Worm (Caenorhabditis elegans) whole organism, L4 larva: ENCODE measurements around the gene exos-8.

ENCODE experiments used
- F26F4.8 ChIP-seq: fragments of 200-800 bp; sonication (Bioruptor generic); conservative IDR thresholded peaks from 2 replicates; pipeline ENCODE4 v1.3.6; 2022; ENCODE audit warnings: missing genetic modification characterization, missing compliant biosample characterization
- Y5F2A.4 ChIP-seq: fragments of 200-800 bp; sonication (Bioruptor generic); optimal IDR thresholded peaks from 2 replicates; lab custom pipeline; 2018; ENCODE audit warnings: mild to moderate bottlenecking, missing genetic modification characterization, missing compliant biosample characterization
- ZK337.2 ChIP-seq: fragments of 200-800 bp; sonication (Bioruptor generic); IDR thresholded peaks from 2 replicates; pipeline ENCODE4 v1.3.6; 2022; ENCODE audit warnings: missing genetic modification reagents, missing genetic modification characterization, missing compliant biosample characterization
- aha-1 ChIP-seq: fragments of 150-350 bp; peaks from one replicate; lab custom pipeline; 2014; ENCODE audit warnings: missing biosample characterization, missing genetic modification characterization
- ceh-20 ChIP-seq: fragments of 200-800 bp; sonication (Bioruptor generic); IDR thresholded peaks from 2 replicates; pipeline ENCODE4 v1.3.6; 2022; ENCODE audit warnings: missing genetic modification reagents, missing genetic modification characterization, missing compliant biosample characterization
- cey-2 ChIP-seq: sonication (generic microtip); optimal IDR thresholded peaks from 3 replicates; lab custom pipeline; 2017; ENCODE audit warnings: missing genetic modification characterization, mild to moderate bottlenecking, missing compliant biosample characterization, antibody characterized with exemption, borderline replicate concordance; ENCODE audit not compliant: insufficient read depth
- ctbp-1 ChIP-seq: fragments of 200-800 bp; sonication (Bioruptor generic); IDR thresholded peaks from 2 replicates; pipeline ENCODE4 v1.3.6; 2022; ENCODE audit warnings: missing genetic modification reagents, missing genetic modification characterization, missing compliant biosample characterization
- daf-12 ChIP-seq: fragments of 150-350 bp; optimal IDR thresholded peaks from 2 replicates; lab custom pipeline; 2014; ENCODE audit warnings: missing biosample characterization, missing genetic modification reagents, missing genetic modification characterization
- daf-16 ChIP-seq, 3 experiments: sonication (generic microtip); optimal IDR thresholded peaks; 2 replicates each; lab custom pipeline; 2016 to 2017; ENCODE audit warnings: missing genetic modification characterization in 3 of 3, missing genetic modification reagents in 3 of 3, mild to moderate bottlenecking in 2 of 3, missing compliant biosample characterization in 2 of 3, missing biosample characterization in 1 of 3, moderate library complexity in 1 of 3
- dmd-6 ChIP-seq: fragments of 200-800 bp; sonication (Bioruptor generic); IDR thresholded peaks from 2 replicates; pipeline ENCODE4 v1.3.6; 2022; ENCODE audit warnings: missing genetic modification reagents, missing genetic modification characterization, missing compliant biosample characterization
- egl-43 ChIP-seq: fragments of 200-800 bp; sonication (Bioruptor generic); IDR thresholded peaks from 2 replicates; pipeline ENCODE4 v1.3.6; 2022; ENCODE audit warnings: missing genetic modification reagents, missing genetic modification characterization, missing compliant biosample characterization
- fkh-10 ChIP-seq: fragments of 150-350 bp; optimal IDR thresholded peaks from 2 replicates; lab custom pipeline; 2014; ENCODE audit warnings: missing biosample characterization, missing genetic modification reagents, missing genetic modification characterization
- hif-1 ChIP-seq, 2 experiments: sonication (generic microtip); optimal IDR thresholded peaks; 2 replicates each; lab custom pipeline; 2016 to 2017; ENCODE audit warnings: missing compliant biosample characterization in 2 of 2, missing genetic modification characterization in 2 of 2, missing genetic modification reagents in 2 of 2, missing genotype in 2 of 2, mild to moderate bottlenecking in 1 of 2
- hlh-11 ChIP-seq: fragments of 200-800 bp; sonication (Bioruptor generic); optimal IDR thresholded peaks from 2 replicates; lab custom pipeline; 2018; ENCODE audit warnings: mild to moderate bottlenecking, missing genetic modification characterization, missing compliant biosample characterization
- hmg-1.1 ChIP-seq: fragments of 200-800 bp; sonication (Bioruptor generic); IDR thresholded peaks from 2 replicates; pipeline ENCODE4 v1.3.6; 2022; ENCODE audit warnings: missing genetic modification reagents, missing genetic modification characterization, missing compliant biosample characterization
- lin-13 ChIP-seq: fragments of 150-350 bp; optimal IDR thresholded peaks from 2 replicates; lab custom pipeline; 2014; ENCODE audit warnings: missing biosample characterization, missing genetic modification reagents, missing genetic modification characterization
- lin-39 ChIP-seq: fragments of 150-350 bp; optimal IDR thresholded peaks from 2 replicates; lab custom pipeline; 2014; ENCODE audit warnings: missing biosample characterization, missing genetic modification reagents, missing genetic modification characterization
- lsy-2 ChIP-seq, 2 experiments: fragments of 150-350 bp in 1 of 2; sonication (generic microtip) in 1 of 2; optimal IDR thresholded peaks; 2 replicates each; lab custom pipeline; 2014 to 2017; ENCODE audit warnings: missing biosample characterization in 2 of 2, missing genetic modification characterization in 2 of 2
- mdl-1 ChIP-seq, 2 experiments: fragments of 150-350 bp in 1 of 2; sonication (generic microtip) in 1 of 2; optimal IDR thresholded peaks; 2 replicates each; lab custom pipeline; 2014 to 2017; ENCODE audit warnings: missing biosample characterization in 2 of 2, missing genetic modification characterization in 2 of 2
- mep-1 ChIP-seq: fragments of 150-350 bp; sonication (generic microtip); optimal IDR thresholded peaks from 3 replicates; lab custom pipeline; 2014; ENCODE audit warnings: missing biosample characterization, missing genetic modification characterization
- nhr-102 ChIP-seq: sonication (generic microtip); optimal IDR thresholded peaks from 2 replicates; lab custom pipeline; 2016; ENCODE audit warnings: mild to moderate bottlenecking, missing genetic modification characterization, moderate library complexity, missing compliant biosample characterization
- nhr-11 ChIP-seq: fragments of 150-350 bp; optimal IDR thresholded peaks from 2 replicates; lab custom pipeline; 2014; ENCODE audit warnings: missing biosample characterization, missing genetic modification characterization
- nhr-25 ChIP-seq: sonication (generic microtip); optimal IDR thresholded peaks from 2 replicates; lab custom pipeline; 2017; ENCODE audit warnings: missing genetic modification characterization, mild to moderate bottlenecking, missing compliant biosample characterization, antibody characterized with exemption, moderate library complexity, borderline replicate concordance; ENCODE audit not compliant: insufficient read depth
- nhr-6 ChIP-seq: fragments of 150-350 bp; optimal IDR thresholded peaks from 2 replicates; lab custom pipeline; 2014; ENCODE audit warnings: missing biosample characterization, missing genetic modification characterization
- nhr-77 ChIP-seq: fragments of 150-350 bp; optimal IDR thresholded peaks from 2 replicates; lab custom pipeline; 2014; ENCODE audit warnings: missing biosample characterization, missing genetic modification characterization
- pha-4 ChIP-seq, 2 experiments: fragments of 150-350 bp in 1 of 2; fragments of 200-800 bp in 1 of 2; sonication (Bioruptor generic) in 1 of 2; IDR thresholded peaks in 1 of 2; optimal IDR thresholded peaks in 1 of 2; 2 replicates each; pipeline versions ENCODE4 v1.3.6 to Lab custom; 2014 to 2022; ENCODE audit warnings: missing genetic modification characterization in 2 of 2, missing genetic modification reagents in 2 of 2, missing biosample characterization in 1 of 2, missing compliant biosample characterization in 1 of 2
- rbr-2 ChIP-seq: sonication (generic microtip); optimal IDR thresholded peaks from 2 replicates; lab custom pipeline; 2016; ENCODE audit warnings: missing genotype, missing genetic modification characterization, missing compliant biosample characterization
- sdz-12 ChIP-seq: fragments of 200-800 bp; sonication (Bioruptor generic); optimal IDR thresholded peaks from 2 replicates; lab custom pipeline; 2018; ENCODE audit warnings: mild to moderate bottlenecking, missing genetic modification characterization, missing compliant biosample characterization
- snpc-1.2 ChIP-seq: fragments of 200-800 bp; sonication (Bioruptor generic); IDR thresholded peaks from 2 replicates; pipeline ENCODE4 v1.3.6; 2022; ENCODE audit warnings: missing genetic modification reagents, missing genetic modification characterization, missing compliant biosample characterization
- tra-1 ChIP-seq: fragments of 200-800 bp; sonication (Bioruptor generic); IDR thresholded peaks from 2 replicates; pipeline ENCODE4 v1.3.6; 2022; ENCODE audit warnings: missing genetic modification reagents, missing genetic modification characterization, missing compliant biosample characterization
- unc-39 ChIP-seq: sonication (generic microtip); optimal IDR thresholded peaks from 2 replicates; lab custom pipeline; 2017; ENCODE audit warnings: missing biosample characterization, missing genetic modification characterization
- unc-62 ChIP-seq, 3 experiments: fragments of 150-350 bp in 1 of 3; sonication (generic microtip); optimal IDR thresholded peaks in 2 of 3; peaks in 1 of 3; 1 replicate in 1 of 3; 2 replicates in 2 of 3; lab custom pipeline; 2014 to 2017; ENCODE audit warnings: missing biosample characterization in 3 of 3, missing genetic modification characterization in 3 of 3, missing genetic modification reagents in 3 of 3, missing genotype in 1 of 3
- ztf-11 ChIP-seq: fragments of 150-350 bp; optimal IDR thresholded peaks from 2 replicates; lab custom pipeline; 2014; ENCODE audit warnings: missing biosample characterization, missing genetic modification characterization
- ztf-7 ChIP-seq: fragments of 150-350 bp; optimal IDR thresholded peaks from 2 replicates; lab custom pipeline; 2014; ENCODE audit warnings: missing biosample characterization, missing genetic modification characterization

exos-8 gene

ce11 chrII:6706552-6707091 is 34.9 kb upstream of the exos-8 start:
- TF ChIP-seq ceh-20 (no peak), lin-39 (tag; lab: Kevin White, UChicago) (no peak), nhr-25 (tag; lab: Kevin White, UChicago) (no peak), nhr-77 (no peak), sdz-12 (GFP tag; lab: Kevin White, UChicago) (no peak), daf-12 (tag; lab: Kevin White, UChicago) (no peak), ctbp-1 (GFP tag; lab: Robert Waterston, UW) (0 out of 2 replicates have a peak, but pooled peaks have one; percentile 16), nhr-6 (tag; lab: Kevin White, UChicago) (no peak), lin-13 (no peak), cey-2 (tag; lab: Kevin White, UChicago) (no peak), mdl-1 (tag; optimal IDR thresholded peaks at IDR 0.05; lab: Kevin White, UChicago) (no peak), nhr-11 (tag; lab: Kevin White, UChicago) (no peak), fkh-10 (peak; percentile 39), unc-62 (GFP tag; optimal IDR thresholded peaks at IDR 0.05 in 1 of 2; lab: Kevin White, UChicago) (peak in 1 of 2 experiments; percentile 67), unc-62 (tag; optimal IDR thresholded peaks at IDR 0.05; lab: Kevin White, UChicago) (no peak)
- TF ChIP-seq, all 104 proteins: peak for 3

- TF ChIP-seq hlh-11 (tag; lab: Kevin White, UChicago) (peak; percentile 29), dmd-6 (GFP tag; lab: Robert Waterston, UW) (0 out of 2 replicates have a peak, but pooled peaks have one; percentile 18), Y5F2A.4 (GFP tag; lab: Kevin White, UChicago) (no peak), ceh-20 (peak; percentile 66; the same call in 1 of the 2 replicates), hif-1 (tag; optimal IDR thresholded peaks at IDR 0.05; lab: Kevin White, UChicago) (peak in 1 of 2 experiments; percentile 28), snpc-1.2 (GFP tag; lab: Robert Waterston, UW) (no peak), daf-16 (GFP tag; optimal IDR thresholded peaks at IDR 0.05; lab: Kevin White, UChicago) (peak in 1 of 2 experiments; percentile 58), daf-16 (tag; optimal IDR thresholded peaks at IDR 0.05; lab: Kevin White, UChicago) (no peak), mep-1 (peak; percentile 20), ztf-11 (tag; lab: Kevin White, UChicago) (no peak), rbr-2 (peak; percentile 7), lsy-2 (tag; optimal IDR thresholded peaks at IDR 0.05; lab: Kevin White, UChicago) (peak in 1 of 2 experiments; percentile 51), egl-43 (0 out of 2 replicates have a peak, but pooled peaks have one; percentile 35), ctbp-1 (GFP tag; lab: Robert Waterston, UW) (0 out of 2 replicates have a peak, but pooled peaks have one; percentile 45), pha-4 (GFP tag; IDR thresholded peaks at IDR 0.05; lab: Robert Waterston, UW) (no peak), pha-4 (tag; optimal IDR thresholded peaks at IDR 0.05; lab: Kevin White, UChicago) (no peak), ztf-7 (tag; lab: Kevin White, UChicago) (no peak)
These were observed 33.8 kb upstream of the exos-8 start for ce11 chrII:6707496-6708260.

- peak in 1 of 2 experiments; percentile 53 for TF ChIP-seq lsy-2 (tag; optimal IDR thresholded peaks at IDR 0.05; lab: Kevin White, UChicago)
- TF ChIP-seq aha-1 (tag; lab: Kevin White, UChicago): no peak
- TF ChIP-seq nhr-11 (tag; lab: Kevin White, UChicago): peak; percentile 47
- TF ChIP-seq hmg-1.1 (GFP tag; lab: Robert Waterston, UW): peak; percentile 54
- TF ChIP-seq ctbp-1 (GFP tag; lab: Robert Waterston, UW): peak; percentile 62
- TF ChIP-seq unc-62 (GFP tag; optimal IDR thresholded peaks at IDR 0.05 in 1 of 2; lab: Kevin White, UChicago): peak in 1 of 2 experiments; percentile 97
- no peak for TF ChIP-seq unc-62 (tag; optimal IDR thresholded peaks at IDR 0.05; lab: Kevin White, UChicago)
- no peak for TF ChIP-seq F26F4.8
- peak; percentile 59; the same call in 1 of the 2 replicates for TF ChIP-seq ceh-20
- peak; percentile 35; the same call in 1 of the 2 replicates for TF ChIP-seq tra-1 (GFP tag; lab: Robert Waterston, UW)
- TF ChIP-seq ZK337.2 (GFP tag; lab: Robert Waterston, UW): 0 out of 2 replicates have a peak, but pooled peaks have one; percentile 12
- TF ChIP-seq mep-1: peak; percentile 77
- TF ChIP-seq unc-39: no peak
- peak; percentile 25 for TF ChIP-seq rbr-2
- no peak for TF ChIP-seq nhr-102 (tag; lab: Kevin White, UChicago)
These were observed 32.5 kb upstream of the exos-8 start for ce11 chrII:6708980-6709379.
